Fruit fly (Drosophila melanogaster): ENCODE results near the gene mthl5.
A peak's percentile ranks its signal among the peaks of the same experiment; 100 is the strongest.

The mthl5 gene

dm6 chr3R:11882506-11882953, 4.4 kb downstream of the mthl5 start, which contains the start of the genes CG6962 and CG31368 (continued):
- TF ChIP-seq CG15269 (tag; optimal IDR thresholded peaks at IDR 0.05) (peak; percentile 82), Blimp-1 (GFP tag; optimal IDR thresholded peaks at IDR 0.05) (peak; percentile 73), CG30431 (GFP tag; optimal IDR thresholded peaks at IDR 0.05) (peak; percentile 66), Gsc (GFP tag; IDR thresholded peaks at IDR 0.05) (peak; percentile 37; the same call in 1 of the 2 replicates), CG32767 (GFP tag; IDR thresholded peaks at IDR 0.05) (peak; percentile 63; the same call in 1 of the 2 replicates), CG12391 (tag; optimal IDR thresholded peaks at IDR 0.05) (peak; percentile 92), ato (GFP tag; IDR thresholded peaks at IDR 0.05; ENCODE audit: partially characterized antibody) (no peak), NC2β (GFP tag; optimal IDR thresholded peaks at IDR 0.05) (peak; percentile 19), Fer2 (tag; optimal IDR thresholded peaks at IDR 0.05) (peak; percentile 81), CG3407 (GFP tag; optimal IDR thresholded peaks at IDR 0.05) (peak; percentile 53), CG6254 (GFP tag; optimal IDR thresholded peaks at IDR 0.05) (peak; percentile 56), Asciz (GFP tag; optimal IDR thresholded peaks at IDR 0.05) (peak; percentile 20), E2f1 (GFP tag; IDR thresholded peaks at IDR 0.05) (peak; percentile 72), CG8290 (GFP tag; optimal IDR thresholded peaks at IDR 0.05) (peak; percentile 66), CG8290 (tag; optimal IDR thresholded peaks at IDR 0.05) (no peak), CG5953 (GFP tag; IDR thresholded peaks at IDR 0.05) (peak; percentile 43; the same call in 1 of the 2 replicates), odd (GFP tag; optimal IDR thresholded peaks at IDR 0.05) (peak; percentile 38), Ets65A (GFP tag) (peak; percentile 94), CG31365 (tag; optimal IDR thresholded peaks at IDR 0.05) (no peak), Elba2 (GFP tag; optimal IDR thresholded peaks at IDR 0.05) (peak; percentile 32), chn (GFP tag; optimal IDR thresholded peaks at IDR 0.05) (peak; percentile 80), CG3726 (GFP tag; IDR thresholded peaks at IDR 0.05) (peak; percentile 60; the same call in 1 of the 3 replicates), oc (tag; optimal IDR thresholded peaks at IDR 0.05) (peak; percentile 30), org-1 (GFP tag; optimal IDR thresholded peaks at IDR 0.05) (peak; percentile 33), CG18619 (GFP tag; optimal IDR thresholded peaks at IDR 0.05) (peak; percentile 72), CG3838 (GFP tag; optimal IDR thresholded peaks at IDR 0.05) (peak; percentile 31), Side (GFP tag; optimal IDR thresholded peaks at IDR 0.05) (no peak), CG13296 (GFP tag; optimal IDR thresholded peaks at IDR 0.05) (peak; percentile 59), fd64A (GFP tag; optimal IDR thresholded peaks at IDR 0.05) (no peak), H15 (GFP tag; IDR thresholded peaks at IDR 0.05) (peak; percentile 75), tx (GFP tag; optimal IDR thresholded peaks at IDR 0.05) (peak; percentile 52), CG4328 (GFP tag; optimal IDR thresholded peaks at IDR 0.05) (peak; percentile 60), CG6689 (GFP tag; IDR thresholded peaks at IDR 0.05) (peak; percentile 75), Rx (GFP tag; IDR thresholded peaks at IDR 0.05) (peak; percentile 71), CG31441 (GFP tag; IDR thresholded peaks at IDR 0.05) (peak; percentile 84), CG14050 (GFP tag; IDR thresholded peaks at IDR 0.05) (peak; percentile 59), nau (GFP tag; optimal IDR thresholded peaks at IDR 0.05) (no peak), toy (GFP tag; IDR thresholded peaks at IDR 0.05) (no peak), Dref (GFP tag; IDR thresholded peaks at IDR 0.05) (peak; percentile 30), gcm2 (GFP tag; optimal IDR thresholded peaks at IDR 0.05) (peak; percentile 43), CG10274 (GFP tag; optimal IDR thresholded peaks at IDR 0.05) (peak; percentile 25), shn (GFP tag; optimal IDR thresholded peaks at IDR 0.05) (peak; percentile 30), Ets97D (GFP tag; optimal IDR thresholded peaks at IDR 0.05) (peak; percentile 70), CG15073 (GFP tag; optimal IDR thresholded peaks at IDR 0.05) (peak; percentile 25), sim (GFP tag; IDR thresholded peaks at IDR 0.05) (no peak), Dll (GFP tag; IDR thresholded peaks at IDR 0.05; ENCODE audit: partially characterized antibody) (peak; percentile 40; the same call in 2 of the 4 replicates), h (optimal IDR thresholded peaks at IDR 0.05) (no peak), CG11696 (GFP tag; IDR thresholded peaks at IDR 0.05) (peak; percentile 51)

Measured in whole organism, embryonic.